Worm (Caenorhabditis elegans) whole organism, young adult: Measurements from ENCODE around the gene E02H4.2.

Experiments used
- dox-1 ChIP-seq: fragments of 200-800 bp; sonication (Bioruptor generic); IDR thresholded peaks from 2 replicates; pipeline ENCODE4 v1.3.6; 2022; ENCODE audit warnings: missing genetic modification reagents, missing genetic modification characterization, missing compliant biosample characterization
- egl-18 ChIP-seq: fragments of 200-800 bp; sonication (Bioruptor generic); IDR thresholded peaks from 2 replicates; pipeline ENCODE4 v1.3.6; 2022; ENCODE audit warnings: missing genetic modification reagents, missing genetic modification characterization, missing compliant biosample characterization
- madf-3 ChIP-seq: fragments of 200-800 bp; sonication (Bioruptor generic); IDR thresholded peaks from 2 replicates; pipeline ENCODE4 v1.3.6; 2022; ENCODE audit warnings: missing genetic modification reagents, missing genetic modification characterization, missing compliant biosample characterization
- unc-130 ChIP-seq: sonication (generic microtip); optimal IDR thresholded peaks from 2 replicates; lab custom pipeline; 2016; ENCODE audit warnings: missing genetic modification reagents, missing genetic modification characterization, missing compliant biosample characterization

ce11 chrX:14324289-14324688, 42.9 kb upstream of the E02H4.2 start:
- no peak for TF ChIP-seq dox-1 (GFP tag; lab: Robert Waterston, UW)
- no peak for TF ChIP-seq egl-18 (GFP tag; lab: Robert Waterston, UW)
- TF ChIP-seq unc-130 (GFP tag; lab: Kevin White, UChicago): no peak
- no peak for TF ChIP-seq madf-3 (GFP tag; lab: Robert Waterston, UW)
